Fruit fly (Drosophila melanogaster): ENCODE results near the gene Or85a.

DNA sequence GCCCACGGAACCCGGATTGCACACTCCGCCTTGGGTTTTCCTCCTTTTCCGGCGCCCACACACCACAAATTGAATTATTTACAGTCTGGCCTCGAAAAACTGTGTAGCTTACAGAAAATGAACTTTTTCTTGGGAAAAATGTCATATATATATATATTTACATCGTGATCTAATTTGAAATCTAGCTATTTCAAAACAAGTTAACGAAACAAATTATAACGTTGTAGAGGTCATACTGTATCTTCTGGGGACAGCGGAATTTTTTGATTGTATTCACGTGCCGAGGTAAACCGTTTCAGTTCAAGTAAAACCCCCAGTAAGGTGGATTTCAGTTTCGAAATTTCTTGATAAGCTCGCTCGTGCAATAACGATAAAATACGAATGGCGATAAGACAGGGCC lies 32.9 kb downstream of the Or85a start:
- no peak for TF ChIP-seq CG8478 (optimal IDR thresholded peaks at IDR 0.05)
- no peak for TF ChIP-seq EcR (GFP tag; optimal IDR thresholded peaks at IDR 0.05)
- no peak for TF ChIP-seq pan (optimal IDR thresholded peaks at IDR 0.05)
- TF ChIP-seq usp (GFP tag; optimal IDR thresholded peaks at IDR 0.05), result no peak
- TF ChIP-seq psq (optimal IDR thresholded peaks at IDR 0.05), result no peak
- TF ChIP-seq Dll (optimal IDR thresholded peaks at IDR 0.05), result no peak
